Worm (Caenorhabditis elegans): Measurements from ENCODE around the gene F23F1.5.

DNA sequence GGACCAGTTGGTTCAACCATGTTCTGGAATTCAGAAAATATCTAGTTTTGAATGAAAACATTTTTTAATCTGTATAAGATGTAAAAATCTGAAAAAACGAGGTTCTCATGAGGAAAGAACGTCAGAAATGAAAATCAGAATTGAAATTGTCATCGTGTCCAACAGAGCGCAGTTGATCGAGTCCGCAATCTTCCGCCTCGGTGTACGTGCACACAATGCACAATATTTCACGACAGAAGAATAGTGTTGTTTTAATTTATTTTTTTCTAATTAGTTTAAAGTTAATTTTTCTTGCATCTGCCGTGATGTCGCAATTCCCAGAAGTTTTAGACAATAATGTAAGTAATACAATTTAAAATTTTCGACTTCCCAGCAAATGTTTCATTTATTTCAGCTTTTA lies 12.3 kb upstream of the F23F1.5 start, which contains the start of gene nfyc-1:
- TF ChIP-seq mdl-1 (tag; optimal IDR thresholded peaks at IDR 0.05) (no peak), lir-3 (tag; optimal IDR thresholded peaks at IDR 0.05) (no peak), Y48G9A.11 (GFP tag; IDR thresholded peaks at IDR 0.05) (no peak), snpc-4 (tag; optimal IDR thresholded peaks at IDR 0.05) (no peak), mep-1 (tag; optimal IDR thresholded peaks at IDR 0.05) (peak; percentile 47), vab-7 (GFP tag; IDR thresholded peaks at IDR 0.05) (no peak)

All from whole organism, L4 larva.